Worm (Caenorhabditis elegans) whole organism, mixed stage, embryonic: ENCODE results near the gene his-71.

Experiments used
- M03D4.4 ChIP-seq: sonication (generic microtip); optimal IDR thresholded peaks from 2 replicates; lab custom pipeline; 2017; ENCODE audit warnings: mild to moderate bottlenecking, missing genetic modification characterization, missing compliant biosample characterization
- bed-3 ChIP-seq: fragments of 200-800 bp; sonication (Bioruptor generic); optimal IDR thresholded peaks from 3 replicates; lab custom pipeline; 2018; ENCODE audit warnings: mild to moderate bottlenecking, missing genetic modification characterization, moderate library complexity, missing compliant biosample characterization
- blmp-1 ChIP-seq: fragments of 150-350 bp; optimal IDR thresholded peaks from 2 replicates; lab custom pipeline; 2014; ENCODE audit warnings: missing biosample characterization, missing genetic modification characterization
- ceh-39 ChIP-seq: fragments of 150-350 bp; optimal IDR thresholded peaks from 2 replicates; lab custom pipeline; 2014; ENCODE audit warnings: missing biosample characterization, missing genetic modification characterization
- ceh-43 ChIP-seq: fragments of 200-800 bp; sonication (Bioruptor generic); optimal IDR thresholded peaks from 2 replicates; lab custom pipeline; 2018; ENCODE audit warnings: mild to moderate bottlenecking, missing genetic modification characterization, moderate library complexity, missing compliant biosample characterization
- ceh-83 ChIP-seq: fragments of 200-800 bp; sonication (Bioruptor generic); optimal IDR thresholded peaks from 2 replicates; lab custom pipeline; 2018; ENCODE audit warnings: mild to moderate bottlenecking, missing genetic modification characterization, missing compliant biosample characterization
- ces-1 ChIP-seq: fragments of 150-350 bp; optimal IDR thresholded peaks from 2 replicates; lab custom pipeline; 2014; ENCODE audit warnings: missing biosample characterization, missing genetic modification reagents, missing genetic modification characterization
- drap-1 ChIP-seq: fragments of 200-800 bp; sonication (Bioruptor generic); optimal IDR thresholded peaks from 3 replicates; lab custom pipeline; 2018; ENCODE audit warnings: mild to moderate bottlenecking, missing genetic modification characterization, missing compliant biosample characterization
- elt-1 ChIP-seq: sonication (generic microtip); optimal IDR thresholded peaks from 2 replicates; lab custom pipeline; 2017; ENCODE audit warnings: missing genetic modification characterization, mild to moderate bottlenecking, missing compliant biosample characterization, antibody characterized with exemption, moderate library complexity, borderline replicate concordance; ENCODE audit not compliant: insufficient read depth
- elt-3 ChIP-seq: fragments of 150-350 bp; optimal IDR thresholded peaks from 2 replicates; lab custom pipeline; 2014; ENCODE audit warnings: missing biosample characterization, missing genetic modification characterization
- ham-2 ChIP-seq: fragments of 200-800 bp; sonication (Bioruptor generic); optimal IDR thresholded peaks from 2 replicates; lab custom pipeline; 2018; ENCODE audit warnings: mild to moderate bottlenecking, missing genetic modification characterization, missing compliant biosample characterization
- hlh-1 ChIP-seq: fragments of 150-350 bp; optimal IDR thresholded peaks from 2 replicates; lab custom pipeline; 2014; ENCODE audit warnings: missing biosample characterization, missing genetic modification reagents, missing genetic modification characterization
- lin-13 ChIP-seq: fragments of 150-350 bp; optimal IDR thresholded peaks from 2 replicates; lab custom pipeline; 2014; ENCODE audit warnings: missing biosample characterization, missing genetic modification characterization
- lin-32 ChIP-seq: fragments of 200-800 bp; sonication (Bioruptor generic); optimal IDR thresholded peaks from 2 replicates; lab custom pipeline; 2018; ENCODE audit warnings: mild to moderate bottlenecking, missing genetic modification characterization, missing compliant biosample characterization
- lsy-2 ChIP-seq: fragments of 150-350 bp; optimal IDR thresholded peaks from 2 replicates; lab custom pipeline; 2014; ENCODE audit warnings: missing biosample characterization, missing genetic modification characterization
- mab-5 ChIP-seq: fragments of 150-350 bp; optimal IDR thresholded peaks from 2 replicates; lab custom pipeline; 2014; ENCODE audit warnings: missing biosample characterization, missing genetic modification characterization
- mep-1 ChIP-seq: fragments of 150-350 bp; optimal IDR thresholded peaks from 2 replicates; lab custom pipeline; 2017; ENCODE audit warnings: missing biosample characterization, missing genetic modification reagents, missing genetic modification characterization, inconsistent platforms
- mls-2 ChIP-seq: sonication (generic microtip); optimal IDR thresholded peaks from 2 replicates; lab custom pipeline; 2016; ENCODE audit warnings: mild to moderate bottlenecking, missing genetic modification characterization, moderate library complexity, missing compliant biosample characterization
- nhr-12 ChIP-seq: fragments of 150-350 bp; optimal IDR thresholded peaks from 2 replicates; lab custom pipeline; 2014; ENCODE audit warnings: missing biosample characterization, missing genetic modification characterization
- nhr-2 ChIP-seq: fragments of 150-350 bp; optimal IDR thresholded peaks from 2 replicates; lab custom pipeline; 2014; ENCODE audit warnings: missing biosample characterization, missing genetic modification characterization
- nhr-237 ChIP-seq: fragments of 150-350 bp; optimal IDR thresholded peaks from 2 replicates; lab custom pipeline; 2014; ENCODE audit warnings: missing biosample characterization, missing genetic modification characterization
- nhr-28 ChIP-seq: fragments of 150-350 bp; optimal IDR thresholded peaks from 2 replicates; lab custom pipeline; 2014; ENCODE audit warnings: missing biosample characterization, missing genetic modification characterization
- nhr-76 ChIP-seq: sonication (generic microtip); optimal IDR thresholded peaks from 2 replicates; lab custom pipeline; 2017; ENCODE audit warnings: missing biosample characterization, missing genetic modification characterization
- pha-4 ChIP-seq: fragments of 150-350 bp; optimal IDR thresholded peaks from 2 replicates; lab custom pipeline; 2018; ENCODE audit warnings: missing biosample characterization, missing genetic modification reagents, missing genetic modification characterization
- sem-2 ChIP-seq: fragments of 200-800 bp; sonication (Bioruptor generic); optimal IDR thresholded peaks from 2 replicates; lab custom pipeline; 2018; ENCODE audit warnings: mild to moderate bottlenecking, missing genetic modification characterization, missing compliant biosample characterization
- snpc-4 ChIP-seq: fragments of 150-350 bp; optimal IDR thresholded peaks from 2 replicates; lab custom pipeline; 2014; ENCODE audit warnings: missing biosample characterization, missing genetic modification characterization
- sptf-1 ChIP-seq: sonication (generic microtip); optimal IDR thresholded peaks from 2 replicates; lab custom pipeline; 2017; ENCODE audit warnings: mild to moderate bottlenecking, missing genetic modification characterization, moderate library complexity, missing compliant biosample characterization
- unc-120 ChIP-seq: sonication (generic microtip); optimal IDR thresholded peaks from 2 replicates; lab custom pipeline; 2017; ENCODE audit warnings: missing genetic modification characterization, missing compliant biosample characterization; ENCODE audit not compliant: poor library complexity, severe bottlenecking
- unc-39 ChIP-seq: fragments of 150-350 bp; optimal IDR thresholded peaks from 2 replicates; lab custom pipeline; 2014; ENCODE audit warnings: missing biosample characterization, missing genetic modification characterization
- unc-62 ChIP-seq: fragments of 150-350 bp; optimal IDR thresholded peaks from 2 replicates; lab custom pipeline; 2014; ENCODE audit warnings: missing biosample characterization, missing genetic modification reagents, missing genetic modification characterization

his-71 gene

DNA sequence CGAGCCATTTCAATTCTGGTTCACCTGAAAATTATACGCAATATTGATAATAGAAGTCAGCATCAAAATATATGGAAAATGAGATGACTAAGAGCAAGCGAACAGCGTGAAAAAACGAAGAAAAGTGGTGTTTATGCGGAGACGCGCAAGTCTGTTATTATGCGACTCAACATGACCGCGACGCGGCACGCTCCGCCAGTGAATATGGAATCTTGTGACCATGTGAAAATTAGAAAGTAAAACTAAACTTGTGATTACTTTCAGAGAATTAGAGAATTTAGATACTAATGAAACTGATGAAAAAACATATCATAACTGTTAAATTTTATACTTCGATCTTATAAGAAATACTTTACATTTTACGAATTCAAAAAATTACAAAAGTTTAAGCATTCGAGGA lies at the start of gene his-71:
his-71 (minus strand) TSS at position 24 of the 400 bp plus-strand sequence.
- TF ChIP-seq bed-3 (no peak), drap-1 (no peak), mls-2 (tag; lab: Kevin White, UChicago) (no peak), ceh-83 (GFP tag; lab: Kevin White, UChicago) (no peak), elt-1 (tag; lab: Kevin White, UChicago) (no peak), M03D4.4 (no peak), sptf-1 (tag; lab: Kevin White, UChicago) (no peak), ceh-43 (GFP tag; lab: Kevin White, UChicago) (no peak), unc-39 (no peak), nhr-28 (no peak), ces-1 (GFP tag; lab: Kevin White, UChicago) (no peak), elt-3 (tag; lab: Kevin White, UChicago) (no peak), blmp-1 (no peak), nhr-2 (tag; lab: Kevin White, UChicago) (no peak), lin-32 (GFP tag; lab: Kevin White, UChicago) (no peak), unc-62 (no peak), nhr-76 (no peak), mep-1 (tag; lab: Kevin White, UChicago) (no peak)
- TF ChIP-seq, all 35 proteins: peak for 0

DNA sequence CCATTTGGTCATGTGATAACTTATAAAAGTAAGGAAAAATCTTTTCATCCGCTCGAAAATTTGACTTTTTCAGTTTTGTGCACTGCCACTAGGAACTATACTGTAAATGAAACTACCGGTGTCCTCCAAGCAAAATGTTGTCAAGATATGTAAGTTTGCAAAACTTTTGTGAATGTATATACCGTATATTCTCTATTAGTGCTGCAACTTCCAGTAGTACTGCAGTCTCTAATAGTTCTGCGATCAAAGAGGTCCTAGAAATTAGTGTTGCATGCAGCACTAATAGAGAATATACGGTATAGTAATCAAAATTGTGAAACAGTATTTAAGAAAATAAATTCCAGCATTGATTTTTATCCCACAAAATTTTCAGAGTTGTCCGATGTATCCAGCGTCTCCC lies 48.2 kb upstream of the his-71 start:
- TF ChIP-seq unc-120 (tag; lab: Kevin White, UChicago) (no peak), sptf-1 (tag; lab: Kevin White, UChicago) (no peak), unc-62 (no peak), lin-13 (tag; lab: Kevin White, UChicago) (no peak), sem-2 (GFP tag; lab: Kevin White, UChicago) (no peak), lsy-2 (tag; lab: Kevin White, UChicago) (no peak), ham-2 (no peak)

DNA sequence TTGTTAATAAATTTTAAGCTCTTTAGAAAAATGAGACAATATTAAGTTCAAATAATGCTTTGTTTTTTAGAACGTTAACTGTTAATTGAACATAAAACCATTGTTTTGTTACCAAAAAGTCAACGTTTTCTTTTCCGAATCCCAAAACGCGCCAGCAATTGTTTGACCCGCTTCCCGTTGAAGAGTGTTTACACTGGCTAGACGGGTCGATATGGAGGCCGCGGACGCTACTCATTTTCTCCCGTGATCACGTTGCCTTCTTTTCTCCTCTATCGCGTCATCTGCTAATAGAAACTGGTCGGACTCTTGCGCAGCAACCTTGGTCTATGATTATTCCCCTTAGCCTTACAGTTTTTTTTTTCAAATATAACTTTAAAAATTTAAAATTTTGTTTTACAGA lies 47.2 kb upstream of the his-71 start, which contains the start of gene C34D10.1:
C34D10.1 (plus strand) TSS at position 400 of the 400 bp plus-strand sequence.
- no peak for TF ChIP-seq nhr-12 (tag; lab: Kevin White, UChicago)
- TF ChIP-seq lsy-2 (tag; lab: Kevin White, UChicago), result peak; percentile 13
- TF ChIP-seq hlh-1 (tag; lab: Kevin White, UChicago), result peak; percentile 38
- peak; percentile 55 for TF ChIP-seq nhr-237 (tag; lab: Kevin White, UChicago)
- TF ChIP-seq mls-2 (tag; lab: Kevin White, UChicago), result peak; percentile 5
- TF ChIP-seq ham-2, result peak; percentile 44
- TF ChIP-seq unc-120 (tag; lab: Kevin White, UChicago), result peak; percentile 47
- peak; percentile 80 for TF ChIP-seq pha-4 (tag; lab: Kevin White, UChicago)
- peak; percentile 78 for TF ChIP-seq mep-1 (tag; lab: Kevin White, UChicago)
- no peak for TF ChIP-seq elt-3 (tag; lab: Kevin White, UChicago)
- TF ChIP-seq sptf-1 (tag; lab: Kevin White, UChicago), result peak; percentile 28
- no peak for TF ChIP-seq nhr-76
- peak; percentile 43 for TF ChIP-seq lin-13 (tag; lab: Kevin White, UChicago)

DNA sequence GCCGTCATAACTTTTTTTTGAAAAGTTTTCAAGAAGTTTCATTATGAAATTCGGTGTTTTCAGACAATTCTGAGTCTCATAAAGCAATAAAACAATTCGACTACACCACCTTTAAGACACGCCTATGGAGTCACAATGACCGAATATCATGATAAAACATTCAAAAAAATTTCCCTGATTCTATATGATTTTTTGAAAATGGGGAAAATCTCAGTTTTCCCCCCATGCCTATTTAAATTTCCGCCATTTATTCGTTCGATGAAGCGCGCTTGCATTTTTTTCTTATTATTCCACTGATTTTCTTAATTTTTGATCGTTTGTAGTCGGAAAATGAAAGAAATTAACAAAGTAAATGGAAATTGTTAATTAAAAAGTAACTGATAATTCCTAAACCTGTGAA lies 45.6 kb upstream of the his-71 start:
- no peak for TF ChIP-seq mab-5 (tag; lab: Kevin White, UChicago)

DNA sequence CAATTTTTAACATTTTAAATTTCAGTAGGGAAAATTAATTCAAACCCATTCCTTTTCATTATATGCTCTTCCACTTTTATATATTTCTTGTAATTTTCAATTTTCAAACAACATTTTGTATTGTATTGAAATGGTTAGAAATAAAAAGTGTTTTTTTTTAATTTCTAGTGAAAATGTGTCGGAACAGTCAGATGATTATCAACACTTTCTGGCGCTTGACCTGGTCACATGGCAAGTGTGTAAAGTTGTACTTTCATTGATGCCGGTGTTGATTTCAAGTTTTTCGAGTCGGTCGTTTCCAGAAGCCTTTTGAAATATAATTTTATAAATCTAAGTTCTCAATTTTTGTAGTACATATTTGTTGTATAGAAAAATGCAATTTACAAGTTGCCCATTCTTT lies 44.8 kb upstream of the his-71 start:
- TF ChIP-seq unc-39, result no peak
- no peak for TF ChIP-seq mls-2 (tag; lab: Kevin White, UChicago)
- no peak for TF ChIP-seq ceh-83 (GFP tag; lab: Kevin White, UChicago)
- no peak for TF ChIP-seq blmp-1
- no peak for TF ChIP-seq sptf-1 (tag; lab: Kevin White, UChicago)
- no peak for TF ChIP-seq lin-32 (GFP tag; lab: Kevin White, UChicago)
- TF ChIP-seq mep-1 (tag; lab: Kevin White, UChicago), result no peak
- no peak for TF ChIP-seq nhr-237 (tag; lab: Kevin White, UChicago)
- no peak for TF ChIP-seq elt-1 (tag; lab: Kevin White, UChicago)
- TF ChIP-seq sem-2 (GFP tag; lab: Kevin White, UChicago), result no peak
- TF ChIP-seq nhr-76, result no peak
- TF ChIP-seq unc-62, result no peak
- TF ChIP-seq ceh-39 (tag; lab: Kevin White, UChicago), result no peak
- TF ChIP-seq, all 35 proteins: peak for 0

DNA sequence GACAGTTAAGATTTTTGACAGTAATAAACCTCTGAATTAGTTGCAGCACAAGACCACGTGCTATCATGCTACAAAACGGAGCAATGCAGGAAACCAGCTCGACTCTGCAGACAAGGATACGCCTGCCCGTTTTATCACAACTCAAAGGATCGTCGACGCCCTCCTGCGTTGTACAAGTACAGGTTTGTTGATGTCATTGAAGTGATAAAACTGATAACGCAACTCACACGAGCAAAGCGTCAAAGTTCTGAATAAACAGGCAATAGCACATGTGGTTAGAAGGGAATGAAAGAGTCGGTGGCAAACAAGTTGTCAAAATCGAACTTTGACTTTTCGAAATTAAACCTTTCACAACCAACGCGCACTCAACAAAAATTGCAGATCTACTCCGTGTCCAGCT lies 40.9 kb upstream of the his-71 start:
- TF ChIP-seq snpc-4 (tag; lab: Kevin White, UChicago) (no peak), nhr-12 (tag; lab: Kevin White, UChicago) (no peak), unc-62 (no peak)
- TF ChIP-seq, all 35 proteins: peak for 0
